Fruit fly (Drosophila melanogaster) whole organism, embryonic: ENCODE measurements around the gene CG42784.

Experiments
- Adf1 ChIP-seq: fragments of 200-800 bp; sonication (Bioruptor generic); IDR thresholded peaks from 2 replicates; pipeline ENCODE4 v1.3.6; 2022; ENCODE audit warnings: missing biosample characterization, missing genetic modification characterization
- Asciz ChIP-seq: fragments of 200-800 bp; sonication (Bioruptor generic); optimal IDR thresholded peaks from 2 replicates; lab custom pipeline; 2017; ENCODE audit warnings: missing biosample characterization, mild to moderate bottlenecking, missing genetic modification characterization, missing genetic modification reagents
- B-H1 ChIP-seq: fragments of 200-800 bp; sonication (Bioruptor generic); IDR thresholded peaks from 3 replicates; pipeline ENCODE4 v1.3.6; 2022; ENCODE audit warnings: missing biosample characterization, missing genetic modification characterization
- CG10321 ChIP-seq: fragments of 200-800 bp; sonication (Bioruptor generic); IDR thresholded peaks from 2 replicates; pipeline ENCODE4 v1.3.6; 2022; ENCODE audit warnings: missing biosample characterization, missing genetic modification characterization
- CG10462 ChIP-seq: fragments of 200-800 bp; sonication (Bioruptor generic); optimal IDR thresholded peaks from 2 replicates; lab custom pipeline; 2016; ENCODE audit warnings: missing biosample characterization, missing genetic modification characterization
- CG10979 ChIP-seq: fragments of 200-800 bp; sonication (Bioruptor generic); optimal IDR thresholded peaks from 2 replicates; lab custom pipeline; 2018; ENCODE audit warnings: missing biosample characterization, mild to moderate bottlenecking, missing genetic modification characterization, moderate library complexity
- CG11093 ChIP-seq: fragments of 200-800 bp; sonication (Bioruptor generic); IDR thresholded peaks from 3 replicates; pipeline ENCODE4 v1.3.6; 2022; ENCODE audit warnings: missing biosample characterization, missing genetic modification characterization
- CG11247 ChIP-seq: fragments of 200-800 bp; sonication (Bioruptor generic); IDR thresholded peaks from 2 replicates; pipeline ENCODE4 v1.3.6; 2022; ENCODE audit warnings: missing biosample characterization, missing genetic modification characterization
- CG11560 ChIP-seq: fragments of 200-800 bp; sonication (Bioruptor generic); IDR thresholded peaks from 3 replicates; pipeline ENCODE4 v1.3.6; 2022; ENCODE audit warnings: missing biosample characterization, missing genetic modification characterization
- CG11723 ChIP-seq: fragments of 200-800 bp; sonication (Bioruptor generic); optimal IDR thresholded peaks from 2 replicates; lab custom pipeline; 2017; ENCODE audit warnings: missing biosample characterization, mild to moderate bottlenecking, missing genetic modification characterization
- CG12219 ChIP-seq: fragments of 200-800 bp; sonication (Bioruptor generic); optimal IDR thresholded peaks from 3 replicates; lab custom pipeline; 2018; ENCODE audit warnings: missing biosample characterization, mild to moderate bottlenecking, missing genetic modification characterization
- CG13123 ChIP-seq: fragments of 200-800 bp; sonication (Bioruptor generic); optimal IDR thresholded peaks from 2 replicates; lab custom pipeline; 2016; ENCODE audit warnings: missing biosample characterization, missing genetic modification characterization
- CG1529 ChIP-seq: fragments of 200-800 bp; sonication (Bioruptor generic); optimal IDR thresholded peaks from 3 replicates; lab custom pipeline; 2018; ENCODE audit warnings: missing biosample characterization, missing genetic modification characterization
- CG17328 ChIP-seq: fragments of 200-800 bp; sonication (Bioruptor generic); IDR thresholded peaks from 2 replicates; pipeline ENCODE4 v1.3.6; 2022; ENCODE audit warnings: missing biosample characterization, missing genetic modification characterization
- CG17612 ChIP-seq: fragments of 200-800 bp; sonication (Bioruptor generic); IDR thresholded peaks from 2 replicates; pipeline ENCODE4 v1.3.6; 2022; ENCODE audit warnings: missing biosample characterization, missing genetic modification characterization
- CG18599 ChIP-seq: fragments of 200-800 bp; sonication (Bioruptor generic); optimal IDR thresholded peaks from 3 replicates; lab custom pipeline; 2017; ENCODE audit warnings: missing biosample characterization, missing genetic modification characterization, mild to moderate bottlenecking, moderate library complexity, missing genetic modification reagents
- CG30020 ChIP-seq: fragments of 200-800 bp; optimal IDR thresholded peaks from 2 replicates; lab custom pipeline; 2019; ENCODE audit warnings: missing biosample characterization, mild to moderate bottlenecking, missing genetic modification characterization, moderate library complexity
- CG3847 ChIP-seq: fragments of 200-800 bp; sonication (Bioruptor generic); IDR thresholded peaks from 2 replicates; pipeline ENCODE4 v1.3.6; 2022; ENCODE audit warnings: missing biosample characterization, missing genetic modification characterization
- CG6654 ChIP-seq: fragments of 200-800 bp; sonication (Bioruptor generic); optimal IDR thresholded peaks from 2 replicates; lab custom pipeline; 2017; ENCODE audit warnings: missing biosample characterization, mild to moderate bottlenecking, missing genetic modification characterization
- CG7357 ChIP-seq: fragments of 200-800 bp; sonication (Bioruptor generic); IDR thresholded peaks from 3 replicates; pipeline ENCODE4 v1.3.6; 2022; ENCODE audit warnings: missing biosample characterization, missing genetic modification characterization
- CG7987 ChIP-seq: fragments of 200-800 bp; sonication (Bioruptor generic); optimal IDR thresholded peaks from 2 replicates; lab custom pipeline; 2018; ENCODE audit warnings: missing biosample characterization, mild to moderate bottlenecking, missing genetic modification characterization, moderate library complexity
- CG9797 ChIP-seq: fragments of 200-800 bp; sonication (Bioruptor generic); optimal IDR thresholded peaks from 3 replicates; lab custom pipeline; 2018; ENCODE audit warnings: missing biosample characterization, mild to moderate bottlenecking, missing genetic modification characterization
- CrebB ChIP-seq: fragments of 200-800 bp; sonication (Bioruptor generic); optimal IDR thresholded peaks from 3 replicates; lab custom pipeline; 2018; ENCODE audit warnings: missing biosample characterization, mild to moderate bottlenecking, missing genetic modification characterization
- Dll ChIP-seq: fragments of 200-800 bp; sonication (Bioruptor generic); IDR thresholded peaks from 4 replicates; pipeline ENCODE4 v1.3.6; 2022; ENCODE audit warnings: missing biosample characterization, missing genetic modification characterization; ENCODE audit not compliant: partially characterized antibody
- Eip74EF ChIP-seq, 2 experiments: fragments of 200-800 bp in 1 of 2; fragments of >200 bp in 1 of 2; sonication (Bioruptor generic) in 1 of 2; optimal IDR thresholded peaks; 2 replicates each; lab custom pipeline; 2017 to 2019; ENCODE audit warnings: missing biosample characterization in 2 of 2, missing genetic modification characterization in 2 of 2, mild to moderate bottlenecking in 1 of 2, moderate library complexity in 1 of 2
- Elba2 ChIP-seq: fragments of 200-800 bp; sonication (Bioruptor generic); optimal IDR thresholded peaks from 3 replicates; lab custom pipeline; 2016; ENCODE audit warnings: missing biosample characterization, missing genetic modification characterization
- Ets97D ChIP-seq: fragments of 200-800 bp; sonication (Bioruptor generic); optimal IDR thresholded peaks from 3 replicates; lab custom pipeline; 2016; ENCODE audit warnings: missing biosample characterization, missing genetic modification characterization
- Fer3 ChIP-seq: fragments of 200-800 bp; sonication (Bioruptor generic); optimal IDR thresholded peaks from 2 replicates; lab custom pipeline; 2018; ENCODE audit warnings: missing biosample characterization, mild to moderate bottlenecking, missing genetic modification characterization, moderate library complexity
- HmgZ ChIP-seq: fragments of 200-800 bp; sonication (Bioruptor generic); optimal IDR thresholded peaks from 2 replicates; lab custom pipeline; 2018; ENCODE audit warnings: missing biosample characterization, mild to moderate bottlenecking, missing genetic modification characterization
- Myb ChIP-seq: fragments of 200-800 bp; sonication (Bioruptor generic); optimal IDR thresholded peaks from 2 replicates; lab custom pipeline; 2016; ENCODE audit warnings: missing biosample characterization, missing genetic modification characterization
- Poxn ChIP-seq: fragments of 200-800 bp; sonication (Bioruptor generic); IDR thresholded peaks from 2 replicates; pipeline ENCODE4 v1.3.6; 2022; ENCODE audit warnings: missing biosample characterization, missing genetic modification characterization
- Ravus ChIP-seq: fragments of 200-800 bp; sonication (Bioruptor generic); IDR thresholded peaks from 2 replicates; pipeline ENCODE4 v1.3.6; 2022; ENCODE audit warnings: missing biosample characterization, missing genetic modification characterization
- al ChIP-seq: fragments of 200-800 bp; sonication (Bioruptor generic); IDR thresholded peaks from 2 replicates; pipeline ENCODE4 v1.3.6; 2022; ENCODE audit warnings: missing biosample characterization, missing genetic modification characterization
- amos ChIP-seq: fragments of 200-800 bp; sonication (Bioruptor generic); IDR thresholded peaks from 2 replicates; pipeline ENCODE4 v1.3.6; 2022; ENCODE audit warnings: missing biosample characterization, missing genetic modification characterization; ENCODE audit not compliant: partially characterized antibody
- crc ChIP-seq: fragments of 200-800 bp; sonication (Bioruptor generic); optimal IDR thresholded peaks from 2 replicates; lab custom pipeline; 2016; ENCODE audit warnings: missing biosample characterization, missing genetic modification characterization
- ems ChIP-seq: fragments of 200-800 bp; sonication (Bioruptor generic); optimal IDR thresholded peaks from 3 replicates; lab custom pipeline; 2016; ENCODE audit warnings: missing biosample characterization, missing genetic modification characterization
- gcm2 ChIP-seq: fragments of 200-800 bp; sonication (Bioruptor generic); optimal IDR thresholded peaks from 2 replicates; lab custom pipeline; 2016; ENCODE audit warnings: missing biosample characterization, missing genetic modification characterization
- hth ChIP-seq: fragments of >200 bp; optimal IDR thresholded peaks from 2 replicates; lab custom pipeline; 2017; ENCODE audit warnings: inconsistent platforms
- mld ChIP-seq: fragments of 200-800 bp; sonication (Bioruptor generic); IDR thresholded peaks from 3 replicates; pipeline ENCODE4 v1.3.6; 2022; ENCODE audit warnings: missing biosample characterization, missing genetic modification characterization; ENCODE audit not compliant: partially characterized antibody
- p53 ChIP-seq: fragments of 200-800 bp; sonication (Bioruptor generic); optimal IDR thresholded peaks from 2 replicates; lab custom pipeline; 2016; ENCODE audit warnings: missing biosample characterization, missing genetic modification characterization
- pfk ChIP-seq: fragments of 200-800 bp; sonication (Bioruptor generic); optimal IDR thresholded peaks from 2 replicates; lab custom pipeline; 2018; ENCODE audit warnings: missing biosample characterization, mild to moderate bottlenecking, missing genetic modification characterization, moderate library complexity
- pnt ChIP-seq: fragments of 200-800 bp; sonication (Bioruptor generic); optimal IDR thresholded peaks from 3 replicates; lab custom pipeline; 2016; ENCODE audit warnings: missing biosample characterization, missing genetic modification characterization
- tap ChIP-seq: fragments of 200-800 bp; optimal IDR thresholded peaks from 3 replicates; lab custom pipeline; 2019; ENCODE audit warnings: missing biosample characterization, mild to moderate bottlenecking, missing genetic modification characterization, moderate library complexity
- tio ChIP-seq: fragments of 200-800 bp; sonication (Bioruptor generic); optimal IDR thresholded peaks from 2 replicates; lab custom pipeline; 2017; ENCODE audit warnings: missing biosample characterization, missing genetic modification characterization, inconsistent platforms
- tll ChIP-seq, 2 experiments: fragments of 200-800 bp in 1 of 2; fragments of >200 bp in 1 of 2; sonication (Bioruptor generic) in 1 of 2; optimal IDR thresholded peaks; 2 replicates each; lab custom pipeline; 2017 to 2019; ENCODE audit warnings: missing biosample characterization in 2 of 2, missing genetic modification characterization in 2 of 2, mild to moderate bottlenecking in 1 of 2, moderate library complexity in 1 of 2
- toy ChIP-seq: fragments of 200-800 bp; sonication (Bioruptor generic); IDR thresholded peaks from 2 replicates; pipeline ENCODE4 v1.3.6; 2022; ENCODE audit warnings: missing biosample characterization, missing genetic modification characterization
- unpg ChIP-seq: fragments of 200-800 bp; sonication (Bioruptor generic); optimal IDR thresholded peaks from 3 replicates; lab custom pipeline; 2018; ENCODE audit warnings: missing biosample characterization, mild to moderate bottlenecking, missing genetic modification characterization, moderate library complexity
- vnd ChIP-seq: fragments of 200-800 bp; sonication (Bioruptor generic); IDR thresholded peaks from 3 replicates; pipeline ENCODE4 v1.3.6; 2022; ENCODE audit warnings: missing biosample characterization, missing genetic modification characterization; ENCODE audit not compliant: partially characterized antibody

The CG42784 gene

DNA sequence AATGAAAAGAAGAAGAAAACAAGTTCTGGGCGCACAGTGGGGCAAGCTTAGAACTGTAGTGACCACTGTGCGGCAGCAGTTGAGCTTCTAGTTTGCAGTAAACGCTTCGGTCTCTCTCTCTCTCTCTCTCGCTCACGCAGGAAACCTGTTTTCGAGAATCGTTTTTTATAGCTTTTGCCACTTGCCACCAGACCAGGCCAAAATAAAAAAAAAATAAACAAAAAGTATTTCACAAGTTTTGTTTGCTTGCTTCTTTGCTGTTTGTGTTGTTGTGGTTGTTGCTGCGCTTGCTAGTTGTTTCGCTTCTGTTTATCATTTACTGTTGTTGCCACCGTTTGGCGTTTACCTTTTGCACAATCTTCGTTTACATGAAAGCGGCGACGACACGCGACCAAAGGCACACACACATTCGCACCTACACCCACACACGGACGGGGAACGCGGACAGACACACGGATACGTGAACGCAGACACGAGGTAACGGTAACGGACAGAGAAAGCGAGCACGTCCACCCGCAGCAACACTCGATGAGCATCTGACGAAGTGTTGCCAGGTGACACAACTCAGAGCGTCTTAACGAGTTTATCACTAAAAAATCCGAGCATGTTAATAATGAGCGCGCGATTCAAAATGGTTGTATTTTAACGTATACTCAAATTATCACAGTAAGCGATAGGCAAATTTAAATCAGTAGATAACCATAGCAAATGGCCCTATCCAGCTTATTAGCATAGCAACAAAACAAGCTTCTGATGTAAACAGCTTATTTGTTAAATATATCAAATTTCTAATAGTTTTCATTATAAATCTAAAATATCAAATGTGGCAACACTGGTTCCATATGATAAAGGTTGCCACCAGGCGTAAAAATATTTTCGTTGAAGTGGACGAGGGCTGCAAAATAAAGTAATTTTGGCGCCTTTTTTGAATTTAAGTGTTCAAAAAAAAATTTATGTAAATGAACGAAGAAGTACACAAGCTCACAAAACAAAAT, 133.9 kb downstream of the CG42784 start, which contains the start of gene B4 (continued):
- TF ChIP-seq HmgZ (tag; lab: Kevin White, UChicago), result peak; percentile 12
- TF ChIP-seq hth (lab: Kevin White, UChicago), result no peak
- peak; percentile 27 for TF ChIP-seq tap (tag; lab: Kevin White, UChicago)
- 0 out of 2 replicates have a peak, but pooled peaks have one; percentile 35 for TF ChIP-seq CG10321 (GFP tag; lab: Robert Waterston, UW)
- peak; percentile 73 for TF ChIP-seq Asciz (GFP tag; lab: Kevin White, UChicago)
- peak; percentile 64 for TF ChIP-seq CrebB (tag; lab: Kevin White, UChicago)
- no peak for TF ChIP-seq tio (GFP tag; lab: Kevin White, UChicago)
- peak; percentile 27 for TF ChIP-seq Ets97D (GFP tag; lab: Kevin White, UChicago)
- peak; percentile 49 for TF ChIP-seq unpg (GFP tag; lab: Kevin White, UChicago)
- peak in 1 of 2 experiments; percentile 37 for TF ChIP-seq Eip74EF (GFP tag; optimal IDR thresholded peaks at IDR 0.05; lab: Kevin White, UChicago)
- TF ChIP-seq p53 (GFP tag; lab: Kevin White, UChicago), result peak; percentile 10
- TF ChIP-seq Myb (GFP tag; lab: Kevin White, UChicago), result peak; percentile 37
- peak; percentile 81 for TF ChIP-seq CG7987 (GFP tag; lab: Kevin White, UChicago)
- TF ChIP-seq Adf1 (GFP tag; lab: Robert Waterston, UW), result peak; percentile 58; the same call in 1 of the 2 replicates
- no peak for TF ChIP-seq Ravus (GFP tag; lab: Robert Waterston, UW)
- peak; percentile 38; the same call in 1 of the 2 replicates for TF ChIP-seq CG3847
- peak in 1 of 2 experiments; percentile 94 for TF ChIP-seq tll (GFP tag; optimal IDR thresholded peaks at IDR 0.05; lab: Kevin White, UChicago)
- no peak for TF ChIP-seq ems (GFP tag; lab: Kevin White, UChicago)
- no peak for TF ChIP-seq CG13123
- no peak for TF ChIP-seq CG11560 (tag; lab: Robert Waterston, UW)
- TF ChIP-seq al, result no peak
- TF ChIP-seq CG12219 (GFP tag; lab: Kevin White, UChicago), result peak; percentile 34
- peak; percentile 29 for TF ChIP-seq Elba2
- no peak for TF ChIP-seq CG6654 (GFP tag; lab: Kevin White, UChicago)
- peak; percentile 29 for TF ChIP-seq CG18599 (GFP tag; lab: Kevin White, UChicago)
- peak; percentile 6 for TF ChIP-seq pfk (GFP tag; lab: Kevin White, UChicago)
- no peak for TF ChIP-seq crc
- peak; percentile 30 for TF ChIP-seq gcm2 (GFP tag; lab: Kevin White, UChicago)
- TF ChIP-seq mld (GFP tag; lab: Robert Waterston, UW), result no peak
- TF ChIP-seq CG9797 (GFP tag; lab: Kevin White, UChicago), result peak; percentile 68
- no peak for TF ChIP-seq CG17612
- TF ChIP-seq Fer3, result peak; percentile 15
- peak; percentile 31; the same call in 1 of the 2 replicates for TF ChIP-seq CG17328 (GFP tag; lab: Robert Waterston, UW)
- no peak for TF ChIP-seq pnt (GFP tag; lab: Kevin White, UChicago)
- TF ChIP-seq CG11723, result peak; percentile 3
- TF ChIP-seq CG10979, result no peak
- no peak for TF ChIP-seq Dll (GFP tag; lab: Robert Waterston, UW)
- no peak for TF ChIP-seq CG11093 (GFP tag; lab: Robert Waterston, UW)
- no peak; the same call in 2 of the 3 replicates for TF ChIP-seq B-H1 (GFP tag; lab: Robert Waterston, UW)
- no peak for TF ChIP-seq CG11247 (GFP tag; lab: Robert Waterston, UW)
- peak; percentile 14 for TF ChIP-seq CG1529
- no peak for TF ChIP-seq CG10462 (GFP tag; lab: Kevin White, UChicago)
- TF ChIP-seq Poxn, result no peak
- no peak for TF ChIP-seq CG30020 (tag; lab: Kevin White, UChicago)
- no peak for TF ChIP-seq CG7357
- TF ChIP-seq vnd (GFP tag; lab: Robert Waterston, UW), result no peak
- no peak for TF ChIP-seq toy (GFP tag; lab: Robert Waterston, UW)
- TF ChIP-seq amos (GFP tag; lab: Robert Waterston, UW), result peak; percentile 60
